Fruit fly (Drosophila melanogaster): Measurements from ENCODE around the gene mgl.

- TF ChIP-seq CG9705 (GFP tag; optimal IDR thresholded peaks at IDR 0.05) = no peak
- no peak for TF ChIP-seq pan (optimal IDR thresholded peaks at IDR 0.05)
- no peak for TF ChIP-seq Sp1 (GFP tag; optimal IDR thresholded peaks at IDR 0.05)
- no peak for TF ChIP-seq lola (GFP tag; optimal IDR thresholded peaks at IDR 0.05)
- TF ChIP-seq ey (GFP tag; optimal IDR thresholded peaks at IDR 0.05) = no peak
- no peak for TF ChIP-seq sage (GFP tag; optimal IDR thresholded peaks at IDR 0.05)
- TF ChIP-seq jim (GFP tag; optimal IDR thresholded peaks at IDR 0.05) = no peak
- TF ChIP-seq foxo (GFP tag; optimal IDR thresholded peaks at IDR 0.05) = no peak
- TF ChIP-seq GATAd (GFP tag; optimal IDR thresholded peaks at IDR 0.05) = no peak
Observed at dm6 chrX:9350309-9350708, 149.6 kb downstream of the mgl start.
